Worm (Caenorhabditis elegans) whole organism, L4 larva: ENCODE measurements around the gene col-184.

Source experiments
- ZK546.5 ChIP-seq, 2 experiments: sonication (generic microtip); optimal IDR thresholded peaks; 2 replicates each; lab custom pipeline; 2017; ENCODE audit warnings: missing biosample characterization in 2 of 2, missing genetic modification characterization in 2 of 2
- aly-2 ChIP-seq: sonication (generic microtip); optimal IDR thresholded peaks from 2 replicates; lab custom pipeline; 2018; ENCODE audit warnings: missing biosample characterization, missing genetic modification characterization
- ces-1 ChIP-seq: fragments of 150-350 bp; sonication (generic microtip); optimal IDR thresholded peaks from 4 replicates; lab custom pipeline; 2014; ENCODE audit warnings: missing biosample characterization, missing genetic modification reagents, missing genetic modification characterization
- nhr-237 ChIP-seq: sonication (generic microtip); optimal IDR thresholded peaks from 2 replicates; lab custom pipeline; 2017; ENCODE audit warnings: missing biosample characterization, missing genetic modification characterization
- pha-4 ChIP-seq, 2 experiments: fragments of 150-350 bp in 1 of 2; fragments of 200-800 bp in 1 of 2; sonication (Bioruptor generic) in 1 of 2; IDR thresholded peaks in 1 of 2; optimal IDR thresholded peaks in 1 of 2; 2 replicates each; pipeline versions ENCODE4 v1.3.6 to Lab custom; 2014 to 2022; ENCODE audit warnings: missing genetic modification characterization in 2 of 2, missing genetic modification reagents in 2 of 2, missing biosample characterization in 1 of 2, missing compliant biosample characterization in 1 of 2

ce11 chrX:13507233-13507632 is 38.0 kb downstream of the col-184 start, which contains the start of gene H06A10.1:
- no peak for TF ChIP-seq aly-2 (tag; lab: Kevin White, UChicago)
- no peak for TF ChIP-seq ZK546.5 (tag; optimal IDR thresholded peaks at IDR 0.05; lab: Kevin White, UChicago)
- TF ChIP-seq nhr-237 (tag; lab: Kevin White, UChicago), result no peak
- no peak for TF ChIP-seq ces-1
- no peak for TF ChIP-seq pha-4 (GFP tag; IDR thresholded peaks at IDR 0.05; lab: Robert Waterston, UW)
- TF ChIP-seq pha-4 (tag; optimal IDR thresholded peaks at IDR 0.05; lab: Kevin White, UChicago), result no peak
